Fruit fly (Drosophila melanogaster) whole organism, embryonic: ENCODE data around the gene Wdr33.

Experiments
- Bgb ChIP-seq: fragments of 200-800 bp; sonication (Bioruptor generic); IDR thresholded peaks from 2 replicates; pipeline ENCODE4 v1.3.6; 2022; ENCODE audit warnings: missing biosample characterization, missing genetic modification characterization; ENCODE audit not compliant: partially characterized antibody
- Bteb2 ChIP-seq: fragments of 200-800 bp; sonication (Bioruptor generic); optimal IDR thresholded peaks from 2 replicates; lab custom pipeline; 2016; ENCODE audit warnings: missing biosample characterization, missing genetic modification characterization
- CG10274 ChIP-seq: fragments of 200-800 bp; sonication (Bioruptor generic); optimal IDR thresholded peaks from 3 replicates; lab custom pipeline; 2017; ENCODE audit warnings: missing biosample characterization, mild to moderate bottlenecking, missing genetic modification characterization
- CG12104 ChIP-seq: fragments of 200-800 bp; sonication (Bioruptor generic); optimal IDR thresholded peaks from 3 replicates; lab custom pipeline; 2016; ENCODE audit warnings: missing biosample characterization, missing genetic modification characterization
- CG12659 ChIP-seq: fragments of 200-800 bp; sonication (Bioruptor generic); optimal IDR thresholded peaks from 3 replicates; lab custom pipeline; 2017; ENCODE audit warnings: mild to moderate bottlenecking, missing biosample characterization, missing genetic modification reagents, missing genetic modification characterization
- CG12744 ChIP-seq: fragments of 200-800 bp; sonication (Bioruptor generic); optimal IDR thresholded peaks from 2 replicates; lab custom pipeline; 2016; ENCODE audit warnings: missing biosample characterization, missing genetic modification characterization
- CG12769 ChIP-seq: fragments of 200-800 bp; sonication (Bioruptor generic); optimal IDR thresholded peaks from 2 replicates; lab custom pipeline; 2019; ENCODE audit warnings: missing biosample characterization, mild to moderate bottlenecking, missing genetic modification characterization, moderate library complexity
- CG13424 ChIP-seq: fragments of 200-800 bp; sonication (Bioruptor generic); optimal IDR thresholded peaks from 2 replicates; lab custom pipeline; 2019; ENCODE audit warnings: missing biosample characterization, mild to moderate bottlenecking, missing genetic modification characterization, moderate library complexity
- CG14014 ChIP-seq: fragments of 200-800 bp; sonication (Bioruptor generic); IDR thresholded peaks from 2 replicates; pipeline ENCODE4 v1.3.6; 2022; ENCODE audit warnings: missing biosample characterization, missing genetic modification characterization
- CG17568 ChIP-seq: fragments of 200-800 bp; sonication (Bioruptor generic); optimal IDR thresholded peaks from 2 replicates; lab custom pipeline; 2018; ENCODE audit warnings: missing biosample characterization, mild to moderate bottlenecking, missing genetic modification characterization, moderate library complexity
- CG1792 ChIP-seq: fragments of 200-800 bp; sonication (Bioruptor generic); optimal IDR thresholded peaks from 2 replicates; lab custom pipeline; 2016; ENCODE audit warnings: missing biosample characterization, missing genetic modification characterization
- CG1832 ChIP-seq: fragments of 200-800 bp; sonication (Bioruptor generic); optimal IDR thresholded peaks from 2 replicates; lab custom pipeline; 2017; ENCODE audit warnings: missing biosample characterization, mild to moderate bottlenecking, missing genetic modification characterization, inconsistent platforms
- CG2129 ChIP-seq: fragments of 200-800 bp; sonication (Bioruptor generic); IDR thresholded peaks from 2 replicates; pipeline ENCODE4 v1.3.6; 2022; ENCODE audit warnings: missing biosample characterization, missing genetic modification characterization; ENCODE audit not compliant: partially characterized antibody
- CG32532 ChIP-seq: fragments of 200-800 bp; sonication (Bioruptor generic); IDR thresholded peaks from 2 replicates; pipeline ENCODE4 v1.3.6; 2022; ENCODE audit warnings: missing biosample characterization, missing genetic modification characterization
- CG3838 ChIP-seq: fragments of 200-800 bp; sonication (Bioruptor generic); optimal IDR thresholded peaks from 3 replicates; lab custom pipeline; 2016; ENCODE audit warnings: missing biosample characterization, missing genetic modification characterization
- CG3847 ChIP-seq: fragments of 200-800 bp; sonication (Bioruptor generic); IDR thresholded peaks from 2 replicates; pipeline ENCODE4 v1.3.6; 2022; ENCODE audit warnings: missing biosample characterization, missing genetic modification characterization
- CG4282 ChIP-seq: fragments of 200-800 bp; sonication (Bioruptor generic); optimal IDR thresholded peaks from 2 replicates; lab custom pipeline; 2016; ENCODE audit warnings: missing biosample characterization, missing genetic modification characterization
- CG4360 ChIP-seq: fragments of 200-800 bp; sonication (Bioruptor generic); IDR thresholded peaks from 2 replicates; pipeline ENCODE4 v1.3.6; 2022; ENCODE audit warnings: missing biosample characterization, missing genetic modification characterization
- CG4404 ChIP-seq: fragments of 200-800 bp; sonication (Bioruptor generic); IDR thresholded peaks from 2 replicates; pipeline ENCODE4 v1.3.6; 2022; ENCODE audit warnings: missing biosample characterization, missing genetic modification characterization
- CG4707 ChIP-seq: fragments of 200-800 bp; sonication (Bioruptor generic); optimal IDR thresholded peaks from 2 replicates; lab custom pipeline; 2018; ENCODE audit warnings: missing biosample characterization, mild to moderate bottlenecking, missing genetic modification characterization, moderate library complexity
- CG4820 ChIP-seq: fragments of 200-800 bp; sonication (Bioruptor generic); optimal IDR thresholded peaks from 3 replicates; lab custom pipeline; 2016; ENCODE audit warnings: missing biosample characterization, missing genetic modification characterization
- CG5953 ChIP-seq: fragments of 200-800 bp; sonication (Bioruptor generic); IDR thresholded peaks from 2 replicates; pipeline ENCODE4 v1.3.6; 2022; ENCODE audit warnings: missing biosample characterization, missing genetic modification characterization
- CG7556 ChIP-seq: fragments of 200-800 bp; sonication (Bioruptor generic); optimal IDR thresholded peaks from 2 replicates; lab custom pipeline; 2017; ENCODE audit warnings: missing biosample characterization, mild to moderate bottlenecking, missing genetic modification characterization
- CG7987 ChIP-seq: fragments of 200-800 bp; sonication (Bioruptor generic); optimal IDR thresholded peaks from 2 replicates; lab custom pipeline; 2018; ENCODE audit warnings: missing biosample characterization, mild to moderate bottlenecking, missing genetic modification characterization, moderate library complexity
- CG8290 ChIP-seq, 3 experiments: fragments of 200-800 bp; sonication (Bioruptor generic); optimal IDR thresholded peaks; 2 replicates each; lab custom pipeline; 2016 to 2019; ENCODE audit warnings: missing biosample characterization in 3 of 3, missing genetic modification characterization in 3 of 3, mild to moderate bottlenecking in 2 of 3, moderate library complexity in 1 of 3
- CHES-1-like ChIP-seq: fragments of 200-800 bp; sonication (Bioruptor generic); optimal IDR thresholded peaks from 2 replicates; lab custom pipeline; 2016; ENCODE audit warnings: missing biosample characterization, missing genetic modification characterization
- Doc3 ChIP-seq: fragments of 200-800 bp; sonication (Bioruptor generic); IDR thresholded peaks from 3 replicates; pipeline ENCODE4 v1.3.6; 2022; ENCODE audit warnings: missing biosample characterization, missing genetic modification characterization; ENCODE audit not compliant: partially characterized antibody
- Gug ChIP-seq: fragments of 200-800 bp; sonication (Bioruptor generic); IDR thresholded peaks from 4 replicates; pipeline ENCODE4 v1.3.6; 2022; ENCODE audit warnings: missing biosample characterization, missing genetic modification characterization
- HLH54F ChIP-seq: fragments of 200-800 bp; sonication (Bioruptor generic); optimal IDR thresholded peaks from 3 replicates; lab custom pipeline; 2016; ENCODE audit warnings: missing biosample characterization, missing genetic modification characterization
- Hr3 ChIP-seq: fragments of 200-800 bp; sonication (Bioruptor generic); optimal IDR thresholded peaks from 3 replicates; lab custom pipeline; 2016; ENCODE audit warnings: missing biosample characterization, missing genetic modification characterization
- MTF-1 ChIP-seq: fragments of 200-800 bp; sonication (Bioruptor generic); optimal IDR thresholded peaks from 2 replicates; lab custom pipeline; 2018; ENCODE audit warnings: missing biosample characterization, mild to moderate bottlenecking, missing genetic modification characterization, borderline replicate concordance
- Mes4 ChIP-seq: fragments of 200-800 bp; sonication (Bioruptor generic); optimal IDR thresholded peaks from 2 replicates; lab custom pipeline; 2016; ENCODE audit warnings: missing biosample characterization, missing genetic modification characterization
- Poxn ChIP-seq: fragments of 200-800 bp; sonication (Bioruptor generic); IDR thresholded peaks from 2 replicates; pipeline ENCODE4 v1.3.6; 2022; ENCODE audit warnings: missing biosample characterization, missing genetic modification characterization
- Xrp1 ChIP-seq: fragments of 200-800 bp; sonication (Bioruptor generic); IDR thresholded peaks from 2 replicates; pipeline ENCODE4 v1.3.6; 2022; ENCODE audit warnings: missing biosample characterization, missing genetic modification characterization
- ase ChIP-seq: fragments of 200-800 bp; sonication (Bioruptor generic); IDR thresholded peaks from 3 replicates; pipeline ENCODE4 v1.3.6; 2022; ENCODE audit warnings: missing biosample characterization, missing genetic modification characterization
- bab2 ChIP-seq: fragments of 200-800 bp; sonication (Bioruptor generic); optimal IDR thresholded peaks from 2 replicates; lab custom pipeline; 2016; ENCODE audit warnings: missing biosample characterization, missing genetic modification characterization
- caup ChIP-seq: fragments of 200-800 bp; sonication (Bioruptor generic); optimal IDR thresholded peaks from 3 replicates; lab custom pipeline; 2017; ENCODE audit warnings: missing biosample characterization, mild to moderate bottlenecking, missing genetic modification characterization, moderate library complexity; ENCODE audit not compliant: severe bottlenecking
- chinmo ChIP-seq: fragments of 200-800 bp; sonication (Bioruptor generic); IDR thresholded peaks from 4 replicates; pipeline ENCODE4 v1.3.6; 2022; ENCODE audit warnings: missing biosample characterization, missing genetic modification characterization; ENCODE audit not compliant: partially characterized antibody
- chm ChIP-seq: fragments of 200-800 bp; sonication (Bioruptor generic); IDR thresholded peaks from 2 replicates; pipeline ENCODE4 v1.3.6; 2022; ENCODE audit warnings: missing biosample characterization, missing genetic modification characterization
- dysf ChIP-seq: fragments of 200-800 bp; sonication (Bioruptor generic); IDR thresholded peaks from 3 replicates; pipeline ENCODE4 v1.3.6; 2022; ENCODE audit warnings: missing biosample characterization, missing genetic modification characterization
- esg ChIP-seq: fragments of 200-800 bp; sonication (Bioruptor generic); conservative IDR thresholded peaks from 2 replicates; pipeline ENCODE4 v1.3.6; 2022; ENCODE audit warnings: missing biosample characterization, missing genetic modification characterization
- her ChIP-seq: fragments of 200-800 bp; sonication (Bioruptor generic); optimal IDR thresholded peaks from 2 replicates; lab custom pipeline; 2016; ENCODE audit warnings: missing biosample characterization, missing genetic modification characterization
- lola ChIP-seq, 3 experiments: fragments of >200 bp in 2 of 3; fragments of 200-800 bp in 1 of 3; sonication (Bioruptor generic) in 1 of 3; optimal IDR thresholded peaks; 2 replicates each; lab custom pipeline; 2017 to 2019; ENCODE audit warnings: missing biosample characterization in 3 of 3, missing genetic modification characterization in 3 of 3, mild to moderate bottlenecking in 1 of 3, moderate library complexity in 1 of 3
- odd ChIP-seq: fragments of 200-800 bp; sonication (Bioruptor generic); optimal IDR thresholded peaks from 2 replicates; lab custom pipeline; 2017; ENCODE audit warnings: missing biosample characterization, mild to moderate bottlenecking, missing genetic modification characterization
- onecut ChIP-seq: fragments of 200-800 bp; sonication (Bioruptor generic); IDR thresholded peaks from 2 replicates; pipeline ENCODE4 v1.3.6; 2022; ENCODE audit warnings: missing biosample characterization, missing genetic modification characterization
- pzg ChIP-seq: fragments of 200-800 bp; sonication (Bioruptor generic); optimal IDR thresholded peaks from 3 replicates; lab custom pipeline; 2018; ENCODE audit warnings: missing biosample characterization, mild to moderate bottlenecking, missing genetic modification characterization, moderate library complexity
- row ChIP-seq: fragments of 200-800 bp; sonication (Bioruptor generic); IDR thresholded peaks from 3 replicates; pipeline ENCODE4 v1.3.6; 2022; ENCODE audit warnings: missing biosample characterization, missing genetic modification characterization
- twi ChIP-seq: fragments of 200-800 bp; optimal IDR thresholded peaks from 2 replicates; lab custom pipeline; 2019; ENCODE audit warnings: missing biosample characterization, mild to moderate bottlenecking, missing genetic modification characterization, moderate library complexity
- tx ChIP-seq: fragments of 200-800 bp; sonication (Bioruptor generic); optimal IDR thresholded peaks from 2 replicates; lab custom pipeline; 2016; ENCODE audit warnings: missing biosample characterization, missing genetic modification characterization
- unpg ChIP-seq: fragments of 200-800 bp; sonication (Bioruptor generic); optimal IDR thresholded peaks from 3 replicates; lab custom pipeline; 2018; ENCODE audit warnings: missing biosample characterization, mild to moderate bottlenecking, missing genetic modification characterization, moderate library complexity
- vvl ChIP-seq: fragments of 200-800 bp; sonication (Bioruptor generic); IDR thresholded peaks from 2 replicates; pipeline ENCODE4 v1.3.6; 2022; ENCODE audit warnings: missing biosample characterization, missing genetic modification characterization

Wdr33 gene

dm6 chr3R:5701104-5701503, 40.7 kb downstream of the Wdr33 start (continued):
- TF ChIP-seq CG2129 (GFP tag; lab: Robert Waterston, UW) (no peak), odd (GFP tag; lab: Kevin White, UChicago) (no peak), her (GFP tag; lab: Kevin White, UChicago) (no peak), pzg (GFP tag; lab: Kevin White, UChicago) (no peak), Bteb2 (GFP tag; lab: Kevin White, UChicago) (no peak), esg (GFP tag; lab: Robert Waterston, UW) (no peak), CG3838 (GFP tag; lab: Kevin White, UChicago) (no peak), CG7987 (no peak), Poxn (GFP tag; lab: Robert Waterston, UW) (no peak), CG4282 (no peak), CHES-1-like (GFP tag; lab: Kevin White, UChicago) (no peak), lola (GFP tag; optimal IDR thresholded peaks at IDR 0.05; lab: Kevin White, UChicago) (no peak), bab2 (GFP tag; lab: Kevin White, UChicago) (no peak), tx (GFP tag; lab: Kevin White, UChicago) (no peak), row (GFP tag; lab: Robert Waterston, UW) (no peak), Bgb (GFP tag; lab: Robert Waterston, UW) (no peak), caup (no peak), Gug (GFP tag; lab: Robert Waterston, UW) (no peak), chinmo (0 out of 4 replicates have a peak, but pooled peaks have one; percentile 46), CG3847 (no peak), CG1832 (GFP tag; lab: Kevin White, UChicago) (peak; percentile 59), CG7556 (no peak), ase (GFP tag; lab: Robert Waterston, UW) (no peak), CG4707 (GFP tag; lab: Kevin White, UChicago) (no peak), HLH54F (GFP tag; lab: Kevin White, UChicago) (no peak), chm (GFP tag; lab: Robert Waterston, UW) (no peak), dysf (no peak), vvl (peak; percentile 49; the same call in 1 of the 2 replicates), CG12659 (GFP tag; lab: Kevin White, UChicago) (no peak), CG4820 (GFP tag; lab: Kevin White, UChicago) (no peak), CG14014 (GFP tag; lab: Robert Waterston, UW) (no peak), CG12744 (GFP tag; lab: Kevin White, UChicago) (no peak), CG13424 (no peak), CG8290 (GFP tag; optimal IDR thresholded peaks at IDR 0.05; lab: Kevin White, UChicago) (no peak), CG8290 (tag; optimal IDR thresholded peaks at IDR 0.05; lab: Kevin White, UChicago) (peak in 1 of 2 experiments; percentile 0), CG5953 (GFP tag; lab: Robert Waterston, UW) (no peak), twi (tag; lab: Kevin White, UChicago) (no peak), CG10274 (no peak), Hr3 (GFP tag; lab: Kevin White, UChicago) (no peak), Mes4 (GFP tag; lab: Kevin White, UChicago) (no peak), CG32532 (GFP tag; lab: Robert Waterston, UW) (peak; percentile 36; the same call in 1 of the 2 replicates), Xrp1 (GFP tag; lab: Robert Waterston, UW) (0 out of 2 replicates have a peak, but pooled peaks have one; percentile 9), unpg (no peak), CG1792 (GFP tag; lab: Kevin White, UChicago) (no peak), onecut (no peak), MTF-1 (GFP tag; lab: Kevin White, UChicago) (no peak), Doc3 (GFP tag; lab: Robert Waterston, UW) (peak; percentile 28; the same call in 1 of the 3 replicates), CG4404 (GFP tag; lab: Robert Waterston, UW) (no peak), CG12104 (GFP tag; lab: Kevin White, UChicago) (no peak), CG4360 (no peak), CG12769 (tag; lab: Kevin White, UChicago) (peak; percentile 14), CG17568 (GFP tag; lab: Kevin White, UChicago) (no peak)
